Fruit fly (Drosophila melanogaster): ENCODE measurements around the gene SkpE.

DNA sequence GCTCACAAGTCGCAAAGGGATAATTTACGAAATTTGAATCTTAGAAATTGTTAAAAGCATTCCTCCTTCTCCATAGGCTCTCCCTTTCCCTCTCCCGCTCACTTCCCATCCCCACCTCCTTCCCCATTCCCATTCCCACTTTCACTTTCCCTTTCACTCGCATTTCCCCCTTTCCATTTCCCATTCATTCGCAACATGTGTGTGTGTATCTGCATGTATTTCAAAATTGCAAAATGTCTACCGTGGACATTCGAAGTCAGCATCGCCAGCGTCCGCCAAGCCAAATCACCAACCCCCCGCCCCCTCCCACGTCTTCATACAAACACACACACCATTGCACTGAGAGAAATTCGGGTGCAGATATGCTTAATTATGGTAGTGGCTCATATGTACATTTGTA is 32.0 kb downstream of the SkpE start:
- TF ChIP-seq D1 (tag; optimal IDR thresholded peaks at IDR 0.05) (no peak), Ets98B (GFP tag; IDR thresholded peaks at IDR 0.05) (no peak), CG9948 (tag; optimal IDR thresholded peaks at IDR 0.05) (no peak), gl (tag; optimal IDR thresholded peaks at IDR 0.05) (no peak), CG32121 (GFP tag; IDR thresholded peaks at IDR 0.05) (no peak), fd96Ca (GFP tag; IDR thresholded peaks at IDR 0.05) (no peak), CG13204 (GFP tag; optimal IDR thresholded peaks at IDR 0.05) (no peak)
